Fruit fly (Drosophila melanogaster) whole organism, embryonic: ENCODE results near the gene spn-F.

ENCODE experiments used
- Atf6 ChIP-seq: fragments of 200-800 bp; sonication (Bioruptor generic); IDR thresholded peaks from 2 replicates; pipeline ENCODE4 v1.3.6; 2022; ENCODE audit warnings: missing biosample characterization, missing genetic modification characterization
- Awh ChIP-seq: fragments of 200-800 bp; sonication (Bioruptor generic); IDR thresholded peaks from 2 replicates; pipeline ENCODE4, ENCODE4 v1.3.6; 2022; ENCODE audit warnings: missing biosample characterization, missing genetic modification characterization
- CG10321 ChIP-seq: fragments of 200-800 bp; sonication (Bioruptor generic); IDR thresholded peaks from 2 replicates; pipeline ENCODE4 v1.3.6; 2022; ENCODE audit warnings: missing biosample characterization, missing genetic modification characterization
- CG11247 ChIP-seq: fragments of 200-800 bp; sonication (Bioruptor generic); IDR thresholded peaks from 2 replicates; pipeline ENCODE4 v1.3.6; 2022; ENCODE audit warnings: missing biosample characterization, missing genetic modification characterization
- CG12071 ChIP-seq: fragments of 200-800 bp; sonication (Bioruptor generic); optimal IDR thresholded peaks from 3 replicates; lab custom pipeline; 2018; ENCODE audit warnings: missing biosample characterization, mild to moderate bottlenecking, missing genetic modification characterization
- CG12219 ChIP-seq: fragments of 200-800 bp; sonication (Bioruptor generic); optimal IDR thresholded peaks from 3 replicates; lab custom pipeline; 2018; ENCODE audit warnings: missing biosample characterization, mild to moderate bottlenecking, missing genetic modification characterization
- CG15601 ChIP-seq: fragments of 200-800 bp; sonication (Bioruptor generic); optimal IDR thresholded peaks from 3 replicates; lab custom pipeline; 2019; ENCODE audit warnings: missing biosample characterization, mild to moderate bottlenecking, missing genetic modification characterization, moderate library complexity
- CG1603 ChIP-seq: fragments of 200-800 bp; sonication (Bioruptor generic); optimal IDR thresholded peaks from 2 replicates; lab custom pipeline; 2019; ENCODE audit warnings: missing biosample characterization, mild to moderate bottlenecking, missing genetic modification characterization, moderate library complexity
- CG17612 ChIP-seq: fragments of 200-800 bp; sonication (Bioruptor generic); IDR thresholded peaks from 2 replicates; pipeline ENCODE4 v1.3.6; 2022; ENCODE audit warnings: missing biosample characterization, missing genetic modification characterization
- CG30020 ChIP-seq: fragments of 200-800 bp; optimal IDR thresholded peaks from 2 replicates; lab custom pipeline; 2019; ENCODE audit warnings: missing biosample characterization, mild to moderate bottlenecking, missing genetic modification characterization, moderate library complexity
- CG30431 ChIP-seq: fragments of 200-800 bp; sonication (Bioruptor generic); optimal IDR thresholded peaks from 2 replicates; lab custom pipeline; 2017; ENCODE audit warnings: missing biosample characterization, missing genetic modification characterization
- CG3281 ChIP-seq: fragments of 200-800 bp; sonication (Bioruptor generic); optimal IDR thresholded peaks from 3 replicates; lab custom pipeline; 2017; ENCODE audit warnings: missing biosample characterization, mild to moderate bottlenecking, missing genetic modification characterization
- CG3407 ChIP-seq: fragments of 200-800 bp; sonication (Bioruptor generic); optimal IDR thresholded peaks from 2 replicates; lab custom pipeline; 2018; ENCODE audit warnings: missing biosample characterization, mild to moderate bottlenecking, missing genetic modification characterization
- CG3726 ChIP-seq: fragments of 200-800 bp; sonication (Bioruptor generic); IDR thresholded peaks from 3 replicates; pipeline ENCODE4, ENCODE4 v1.3.6; 2022; ENCODE audit warnings: missing biosample characterization, missing genetic modification characterization
- CG3995 ChIP-seq: fragments of 200-800 bp; sonication (Bioruptor generic); optimal IDR thresholded peaks from 3 replicates; lab custom pipeline; 2016; ENCODE audit warnings: missing biosample characterization, missing genetic modification characterization
- CG4328 ChIP-seq: fragments of 200-800 bp; sonication (Bioruptor generic); optimal IDR thresholded peaks from 3 replicates; lab custom pipeline; 2017; ENCODE audit warnings: missing biosample characterization, missing genetic modification reagents, missing genetic modification characterization
- CG6272 ChIP-seq: fragments of 200-800 bp; sonication (Bioruptor generic); IDR thresholded peaks from 2 replicates; pipeline ENCODE4 v1.3.6; 2022; ENCODE audit warnings: missing biosample characterization, missing genetic modification characterization
- CG6683 ChIP-seq: fragments of 200-800 bp; sonication (Bioruptor generic); optimal IDR thresholded peaks from 2 replicates; lab custom pipeline; 2017; ENCODE audit warnings: missing biosample characterization, mild to moderate bottlenecking, missing genetic modification characterization, missing genetic modification reagents
- CG6813 ChIP-seq: fragments of 200-800 bp; sonication (Bioruptor generic); optimal IDR thresholded peaks from 2 replicates; lab custom pipeline; 2017; ENCODE audit warnings: missing biosample characterization, missing genetic modification characterization, mild to moderate bottlenecking, moderate library complexity, missing genetic modification reagents
- CG7928 ChIP-seq: fragments of 200-800 bp; sonication (Bioruptor generic); optimal IDR thresholded peaks from 2 replicates; lab custom pipeline; 2017; ENCODE audit warnings: missing biosample characterization, mild to moderate bottlenecking, missing genetic modification characterization
- CG8478 ChIP-seq: fragments of >200 bp; optimal IDR thresholded peaks from 2 replicates; lab custom pipeline; 2018
- CrebB ChIP-seq: fragments of 200-800 bp; sonication (Bioruptor generic); optimal IDR thresholded peaks from 3 replicates; lab custom pipeline; 2018; ENCODE audit warnings: missing biosample characterization, mild to moderate bottlenecking, missing genetic modification characterization
- Dad ChIP-seq: fragments of 200-800 bp; sonication (Bioruptor generic); optimal IDR thresholded peaks from 3 replicates; lab custom pipeline; 2016; ENCODE audit warnings: missing biosample characterization, missing genetic modification characterization
- Ets97D ChIP-seq: fragments of 200-800 bp; sonication (Bioruptor generic); optimal IDR thresholded peaks from 3 replicates; lab custom pipeline; 2016; ENCODE audit warnings: missing biosample characterization, missing genetic modification characterization
- Gsc ChIP-seq: fragments of 200-800 bp; sonication (Bioruptor generic); IDR thresholded peaks from 2 replicates; pipeline ENCODE4 v1.3.6; 2022; ENCODE audit warnings: missing biosample characterization, missing genetic modification characterization
- H2.0 ChIP-seq: fragments of 200-800 bp; sonication (Bioruptor generic); IDR thresholded peaks from 2 replicates; pipeline ENCODE4 v1.3.6; 2022; ENCODE audit warnings: missing biosample characterization, missing genetic modification characterization
- HLH54F ChIP-seq: fragments of 200-800 bp; sonication (Bioruptor generic); optimal IDR thresholded peaks from 3 replicates; lab custom pipeline; 2016; ENCODE audit warnings: missing biosample characterization, missing genetic modification characterization
- Hr51 ChIP-seq, 2 experiments: fragments of 200-800 bp; sonication (Bioruptor generic); optimal IDR thresholded peaks; 2 replicates in 1 of 2; 3 replicates in 1 of 2; lab custom pipeline; 2016 to 2018; ENCODE audit warnings: missing biosample characterization in 2 of 2, missing genetic modification characterization in 2 of 2, mild to moderate bottlenecking in 1 of 2, moderate library complexity in 1 of 2
- MTF-1 ChIP-seq: fragments of 200-800 bp; sonication (Bioruptor generic); optimal IDR thresholded peaks from 2 replicates; lab custom pipeline; 2018; ENCODE audit warnings: missing biosample characterization, mild to moderate bottlenecking, missing genetic modification characterization, borderline replicate concordance
- Max ChIP-seq: fragments of 200-800 bp; sonication (Bioruptor generic); optimal IDR thresholded peaks from 2 replicates; lab custom pipeline; 2016; ENCODE audit warnings: missing biosample characterization, mild to moderate bottlenecking, missing genetic modification characterization
- Pdp1 ChIP-seq, 2 experiments: fragments of 200-800 bp; sonication (Bioruptor generic); optimal IDR thresholded peaks; 3 replicates each; lab custom pipeline; 2016; ENCODE audit warnings: missing biosample characterization in 2 of 2, missing genetic modification characterization in 2 of 2, mild to moderate bottlenecking in 1 of 2, moderate library complexity in 1 of 2
- Ptx1 ChIP-seq: fragments of 200-800 bp; sonication (Bioruptor generic); IDR thresholded peaks from 2 replicates; pipeline ENCODE4 v1.3.6; 2022; ENCODE audit warnings: missing biosample characterization, missing genetic modification characterization
- Sin3A ChIP-seq: fragments of >200 bp; optimal IDR thresholded peaks from 2 replicates; lab custom pipeline; 2018
- Stat92E ChIP-seq, 3 experiments: fragments of >200 bp in 2 of 3; fragments of 200-800 bp in 1 of 3; sonication (Bioruptor generic) in 1 of 3; optimal IDR thresholded peaks; 2 replicates each; lab custom pipeline; 2017 to 2019; ENCODE audit warnings: missing biosample characterization in 3 of 3, missing genetic modification characterization in 3 of 3, mild to moderate bottlenecking in 1 of 3, moderate library complexity in 1 of 3
- Tbp ChIP-seq: fragments of >200 bp; optimal IDR thresholded peaks from 2 replicates; lab custom pipeline; 2018; ENCODE audit warnings: missing biosample characterization, missing genetic modification characterization
- dmrt99B ChIP-seq: fragments of 200-800 bp; sonication (Bioruptor generic); optimal IDR thresholded peaks from 2 replicates; lab custom pipeline; 2018; ENCODE audit warnings: missing biosample characterization, mild to moderate bottlenecking, missing genetic modification characterization, moderate library complexity
- esg ChIP-seq: fragments of 200-800 bp; sonication (Bioruptor generic); conservative IDR thresholded peaks from 2 replicates; pipeline ENCODE4 v1.3.6; 2022; ENCODE audit warnings: missing biosample characterization, missing genetic modification characterization
- grn ChIP-seq: fragments of 200-800 bp; sonication (Bioruptor generic); optimal IDR thresholded peaks from 3 replicates; lab custom pipeline; 2017; ENCODE audit warnings: missing biosample characterization, missing genetic modification characterization
- ind ChIP-seq: fragments of 200-800 bp; sonication (Bioruptor generic); optimal IDR thresholded peaks from 3 replicates; lab custom pipeline; 2016; ENCODE audit warnings: missing biosample characterization, missing genetic modification characterization
- kah ChIP-seq: fragments of 200-800 bp; sonication (Bioruptor generic); optimal IDR thresholded peaks from 2 replicates; lab custom pipeline; 2018; ENCODE audit warnings: missing biosample characterization, mild to moderate bottlenecking, missing genetic modification characterization
- lilli ChIP-seq: fragments of 200-800 bp; sonication (Bioruptor generic); optimal IDR thresholded peaks from 3 replicates; lab custom pipeline; 2016; ENCODE audit warnings: missing biosample characterization, missing genetic modification characterization
- mld ChIP-seq: fragments of 200-800 bp; sonication (Bioruptor generic); IDR thresholded peaks from 3 replicates; pipeline ENCODE4 v1.3.6; 2022; ENCODE audit warnings: missing biosample characterization, missing genetic modification characterization; ENCODE audit not compliant: partially characterized antibody
- nau ChIP-seq: fragments of 200-800 bp; sonication (Bioruptor generic); optimal IDR thresholded peaks from 3 replicates; lab custom pipeline; 2017; ENCODE audit warnings: missing biosample characterization, mild to moderate bottlenecking, missing genetic modification characterization, missing genetic modification reagents
- odd ChIP-seq: fragments of 200-800 bp; sonication (Bioruptor generic); optimal IDR thresholded peaks from 2 replicates; lab custom pipeline; 2017; ENCODE audit warnings: missing biosample characterization, mild to moderate bottlenecking, missing genetic modification characterization
- p53 ChIP-seq: fragments of 200-800 bp; sonication (Bioruptor generic); optimal IDR thresholded peaks from 2 replicates; lab custom pipeline; 2016; ENCODE audit warnings: missing biosample characterization, missing genetic modification characterization
- pfk ChIP-seq: fragments of 200-800 bp; sonication (Bioruptor generic); optimal IDR thresholded peaks from 2 replicates; lab custom pipeline; 2018; ENCODE audit warnings: missing biosample characterization, mild to moderate bottlenecking, missing genetic modification characterization, moderate library complexity
- pros ChIP-seq: fragments of 200-800 bp; sonication (Bioruptor generic); optimal IDR thresholded peaks from 3 replicates; lab custom pipeline; 2019; ENCODE audit warnings: missing biosample characterization, mild to moderate bottlenecking, missing genetic modification characterization, moderate library complexity
- pum ChIP-seq: fragments of 200-800 bp; sonication (Bioruptor generic); optimal IDR thresholded peaks from 2 replicates; lab custom pipeline; 2016; ENCODE audit warnings: missing biosample characterization, missing genetic modification characterization
- sens ChIP-seq: fragments of 200-800 bp; sonication (Bioruptor generic); peaks from one replicate; lab custom pipeline; 2016; ENCODE audit warnings: missing biosample characterization, missing genetic modification characterization
- sna ChIP-seq: fragments of 200-800 bp; sonication (Bioruptor generic); IDR thresholded peaks from 2 replicates; pipeline ENCODE4 v1.3.6; 2022; ENCODE audit warnings: missing biosample characterization, missing genetic modification characterization; ENCODE audit not compliant: partially characterized antibody
- unpg ChIP-seq: fragments of 200-800 bp; sonication (Bioruptor generic); optimal IDR thresholded peaks from 3 replicates; lab custom pipeline; 2018; ENCODE audit warnings: missing biosample characterization, mild to moderate bottlenecking, missing genetic modification characterization, moderate library complexity
- vfl ChIP-seq: fragments of 200-800 bp; sonication (Bioruptor generic); optimal IDR thresholded peaks from 2 replicates; lab custom pipeline; 2016; ENCODE audit warnings: missing biosample characterization, missing genetic modification characterization

Gene spn-F

dm6 chr3R:31241109-31241508 lies 13.8 kb upstream of the spn-F start:
- peak; percentile 17 for TF ChIP-seq dmrt99B (tag; lab: Kevin White, UChicago)
- no peak for TF ChIP-seq kah (GFP tag; lab: Kevin White, UChicago)
- no peak for TF ChIP-seq CG3995
- TF ChIP-seq CG1603 (tag; lab: Kevin White, UChicago), result peak; percentile 20
- no peak for TF ChIP-seq sna (GFP tag; lab: Robert Waterston, UW)
- no peak for TF ChIP-seq CG6683
- TF ChIP-seq Atf6 (GFP tag; lab: Robert Waterston, UW), result no peak
- no peak for TF ChIP-seq H2.0 (GFP tag; lab: Robert Waterston, UW)
- TF ChIP-seq CG6272 (GFP tag; lab: Robert Waterston, UW), result no peak
- TF ChIP-seq CG3726 (GFP tag; lab: Robert Waterston, UW), result no peak
- no peak for TF ChIP-seq CG8478 (lab: Kevin White, UChicago)
- TF ChIP-seq CG7928 (GFP tag; lab: Kevin White, UChicago), result no peak
- no peak for TF ChIP-seq Dad (GFP tag; lab: Kevin White, UChicago)
- no peak for TF ChIP-seq lilli (GFP tag; lab: Kevin White, UChicago)
- TF ChIP-seq Pdp1 (GFP tag; optimal IDR thresholded peaks at IDR 0.05; lab: Kevin White, UChicago), result peak in 1 of 2 experiments; percentile 18
- TF ChIP-seq CG3281, result no peak
- no peak for TF ChIP-seq CG30020 (tag; lab: Kevin White, UChicago)
- TF ChIP-seq CG15601 (tag; lab: Kevin White, UChicago), result peak; percentile 11
- TF ChIP-seq mld (GFP tag; lab: Robert Waterston, UW), result no peak
- no peak for TF ChIP-seq CrebB (tag; lab: Kevin White, UChicago)
- TF ChIP-seq CG12071 (GFP tag; lab: Kevin White, UChicago), result peak; percentile 10
- no peak for TF ChIP-seq CG30431 (GFP tag; lab: Kevin White, UChicago)
- peak; percentile 63 for TF ChIP-seq pros (GFP tag; lab: Kevin White, UChicago)
- TF ChIP-seq Max (GFP tag; lab: Kevin White, UChicago), result no peak
- no peak for TF ChIP-seq MTF-1
- TF ChIP-seq pfk (GFP tag; lab: Kevin White, UChicago), result no peak
- peak; percentile 62 for TF ChIP-seq sens (GFP tag; lab: Kevin White, UChicago)
- no peak for TF ChIP-seq HLH54F
- TF ChIP-seq odd (GFP tag; lab: Kevin White, UChicago), result no peak
- TF ChIP-seq vfl (GFP tag; lab: Kevin White, UChicago), result no peak
- no peak for TF ChIP-seq Sin3A (lab: Kevin White, UChicago)
- TF ChIP-seq CG10321 (GFP tag; lab: Robert Waterston, UW), result no peak
- no peak for TF ChIP-seq Gsc (GFP tag; lab: Robert Waterston, UW)
- TF ChIP-seq esg (GFP tag; lab: Robert Waterston, UW), result no peak
- TF ChIP-seq Ptx1, result no peak
- no peak for TF ChIP-seq pum (GFP tag; lab: Kevin White, UChicago)
- no peak for TF ChIP-seq ind (GFP tag; lab: Kevin White, UChicago)
- no peak for TF ChIP-seq nau (GFP tag; lab: Kevin White, UChicago)
- TF ChIP-seq p53 (GFP tag; lab: Kevin White, UChicago), result no peak
- TF ChIP-seq Hr51 (GFP tag; optimal IDR thresholded peaks at IDR 0.05; lab: Kevin White, UChicago), result no peak
- no peak for TF ChIP-seq CG4328
- TF ChIP-seq CG11247 (GFP tag; lab: Robert Waterston, UW), result no peak
- TF ChIP-seq CG12219 (GFP tag; lab: Kevin White, UChicago), result no peak
- peak; percentile 19 for TF ChIP-seq CG6813
- TF ChIP-seq Awh, result peak; percentile 52; the same call in 1 of the 2 replicates
- no peak for TF ChIP-seq CG17612 (GFP tag; lab: Robert Waterston, UW)
- TF ChIP-seq CG3407, result peak; percentile 2
- TF ChIP-seq grn (GFP tag; lab: Kevin White, UChicago), result no peak
- TF ChIP-seq Tbp (GFP tag; lab: Kevin White, UChicago), result no peak
- TF ChIP-seq Ets97D (GFP tag; lab: Kevin White, UChicago), result no peak
- no peak for TF ChIP-seq Stat92E (GFP tag; optimal IDR thresholded peaks at IDR 0.05; lab: Kevin White, UChicago)
- TF ChIP-seq unpg (GFP tag; lab: Kevin White, UChicago), result no peak
